Worm (Caenorhabditis elegans): Measurements from ENCODE around the gene appg-1.

- TF ChIP-seq Y5F2A.4 (GFP tag; optimal IDR thresholded peaks at IDR 0.05) (no peak), tra-1 (GFP tag; IDR thresholded peaks at IDR 0.05) (no peak), R02D3.7 (tag; optimal IDR thresholded peaks at IDR 0.05) (no peak), nhr-76 (tag; optimal IDR thresholded peaks at IDR 0.05) (no peak), ama-1 (optimal IDR thresholded peaks at IDR 0.05) (no peak), snpc-4 (tag; optimal IDR thresholded peaks at IDR 0.05) (no peak), nhr-6 (tag; optimal IDR thresholded peaks at IDR 0.05) (no peak), nhr-28 (tag; optimal IDR thresholded peaks at IDR 0.05) (no peak), nhr-42 (GFP tag; IDR thresholded peaks at IDR 0.05) (no peak), T26A8.4 (GFP tag; IDR thresholded peaks at IDR 0.05) (no peak), daf-19 (GFP tag; conservative IDR thresholded peaks at IDR 0.05) (no peak)
These were observed 47.8 kb downstream of the appg-1 start for ce11 chrII:10373536-10374169.

Measured in whole organism, L4 larva.